Fruit fly (Drosophila melanogaster): Measurements from ENCODE around the gene ed.

DNA sequence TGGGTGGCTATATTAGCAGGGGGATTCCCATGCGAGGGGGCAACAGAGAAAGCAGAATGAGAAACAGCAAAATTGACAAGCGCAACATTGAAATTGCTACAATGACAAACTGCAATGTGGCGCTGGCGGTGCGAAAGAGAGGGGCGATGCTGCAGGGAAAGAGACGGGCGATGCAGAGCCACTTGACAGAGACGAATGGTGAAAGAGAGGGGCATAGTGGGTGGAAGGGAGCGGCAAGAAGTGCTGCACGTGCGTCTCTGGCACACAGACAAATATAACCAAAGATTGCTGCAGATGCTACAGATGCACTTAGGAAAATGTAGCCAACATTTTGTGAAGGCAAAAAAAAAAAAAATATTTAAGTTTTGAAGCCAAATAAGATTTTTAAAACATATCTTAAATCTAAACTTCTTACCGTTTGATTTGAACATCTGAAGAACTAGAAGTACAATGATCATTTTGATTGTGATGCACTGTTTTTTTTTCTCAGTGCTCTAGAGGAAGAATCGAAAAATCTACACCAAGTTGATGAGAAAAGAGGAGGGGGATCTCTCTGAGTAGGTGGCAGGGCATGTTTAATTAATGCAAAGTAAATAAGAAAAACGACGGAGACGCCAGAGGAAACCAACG is 14.1 kb downstream of the ed start:
- TF ChIP-seq tna (GFP tag; IDR thresholded peaks at IDR 0.05; ENCODE audit: partially characterized antibody) (no peak), TFAM (GFP tag; optimal IDR thresholded peaks at IDR 0.05) (no peak), unc-4 (GFP tag; IDR thresholded peaks at IDR 0.05; ENCODE audit: partially characterized antibody) (no peak), grau (tag; optimal IDR thresholded peaks at IDR 0.05) (peak; percentile 55), gcm2 (GFP tag; optimal IDR thresholded peaks at IDR 0.05) (no peak), Dll (GFP tag; IDR thresholded peaks at IDR 0.05; ENCODE audit: partially characterized antibody) (no peak), D19B (GFP tag; optimal IDR thresholded peaks at IDR 0.05) (no peak), CG1603 (tag; optimal IDR thresholded peaks at IDR 0.05) (peak; percentile 9), ash1 (GFP tag; optimal IDR thresholded peaks at IDR 0.05) (no peak), Hsf (GFP tag; optimal IDR thresholded peaks at IDR 0.05) (peak; percentile 58), CG7372 (GFP tag; IDR thresholded peaks at IDR 0.05) (peak; percentile 28; the same call in 1 of the 2 replicates), Trl (optimal IDR thresholded peaks at IDR 0.05) (no peak), Trl (GFP tag; optimal IDR thresholded peaks at IDR 0.05) (peak; percentile 34), yki (optimal IDR thresholded peaks at IDR 0.05) (no peak)
